Fruit fly (Drosophila melanogaster) S2 (cell line): Measurements from ENCODE around the gene HDAC11.

Experiments used
- CG8478 ChIP-seq: fragments of >200 bp; optimal IDR thresholded peaks from 2 replicates; lab custom pipeline; 2018
- CTCF ChIP-seq, 2 experiments: fragments of >200 bp; optimal IDR thresholded peaks; 2 replicates each; lab custom pipeline; 2018

The HDAC11 gene

DNA sequence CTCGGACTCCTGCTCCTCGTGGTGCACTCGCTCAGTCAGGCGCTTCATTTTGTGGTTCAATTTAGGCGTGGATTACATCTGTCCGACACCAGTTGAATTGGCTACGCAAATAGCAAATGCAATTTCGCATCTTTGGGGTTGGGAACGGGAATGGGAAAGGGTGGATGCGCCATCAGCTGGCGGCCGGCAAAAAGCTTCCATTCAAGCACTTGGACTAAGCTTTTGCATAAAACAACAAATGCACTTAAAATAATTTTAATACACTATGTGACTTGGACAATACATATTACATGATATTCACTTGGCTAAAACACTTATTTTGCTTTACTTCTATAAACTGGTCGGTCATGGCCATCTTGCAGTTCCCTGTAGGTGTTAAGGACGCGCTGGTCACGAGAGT, at the start of gene HDAC11:
Gene HDAC11, minus strand, starts transcription at position 101 of the 400 bp plus-strand sequence.
- TF ChIP-seq CG8478 (lab: Kevin White, UChicago) (no peak), CTCF (optimal IDR thresholded peaks at IDR 0.05; lab: Kevin White, UChicago) (no peak)

DNA sequence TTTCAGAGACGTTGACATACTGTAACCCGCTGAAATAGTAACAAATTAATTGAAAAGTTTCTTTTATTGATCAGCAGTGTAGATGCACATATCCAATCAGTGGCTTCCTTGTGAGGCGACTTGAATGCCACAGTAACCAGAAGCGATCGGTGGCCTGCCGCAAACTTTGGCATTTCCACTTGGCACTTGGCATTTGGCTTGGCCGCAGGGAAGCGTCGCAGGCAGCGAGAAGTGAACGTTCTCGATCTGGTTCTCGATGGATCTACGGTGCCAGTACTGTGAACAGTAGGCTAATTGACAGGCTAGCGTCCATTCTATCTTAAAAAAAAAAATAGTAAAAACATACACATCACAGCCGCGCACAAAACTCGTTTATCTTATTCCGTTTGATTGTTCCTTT, 44.8 kb upstream of the HDAC11 start, which contains the start of gene CG10845:
Gene CG10845, plus strand, starts transcription at position 301 of the 400 bp plus-strand sequence.
- TF ChIP-seq CG8478 (lab: Kevin White, UChicago) (no peak), CTCF (optimal IDR thresholded peaks at IDR 0.05; lab: Kevin White, UChicago) (no peak)

DNA sequence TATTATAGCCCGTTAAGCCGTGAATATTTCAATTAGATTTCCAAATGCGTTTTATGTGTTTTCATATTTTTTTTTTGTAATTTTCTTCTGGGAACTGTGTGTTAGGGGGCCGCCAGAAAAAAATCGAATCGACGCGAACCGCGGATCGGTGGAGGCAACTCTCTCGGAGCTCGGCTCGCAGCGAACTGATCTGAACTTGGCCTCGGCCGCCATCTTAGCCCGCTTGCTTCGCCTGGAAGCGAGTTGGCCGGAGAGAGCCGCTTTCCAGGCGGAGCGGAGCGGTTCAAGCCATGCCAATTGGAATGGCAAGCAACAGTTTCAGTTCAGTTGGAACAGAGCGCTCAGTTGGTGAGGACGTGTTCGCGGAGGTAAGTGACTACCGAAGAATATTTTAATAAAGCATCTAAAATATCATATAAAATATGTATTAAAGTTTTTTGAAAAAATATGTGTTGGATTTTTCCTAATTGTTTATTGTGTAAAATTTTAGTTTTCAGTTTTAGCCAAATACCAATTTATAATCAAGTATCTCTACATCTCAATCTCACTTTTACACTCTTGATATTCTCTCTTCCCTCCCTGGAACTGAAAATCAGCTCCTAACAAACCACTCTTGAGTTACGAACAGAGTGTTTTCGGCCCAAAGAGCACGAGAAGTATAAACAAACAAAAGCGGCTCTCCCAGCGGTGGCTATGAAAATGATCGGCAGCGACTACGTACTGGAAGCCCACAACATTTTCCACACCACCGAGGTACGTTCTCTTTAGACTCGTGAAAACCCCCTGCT, 38.6 kb upstream of the HDAC11 start, which contains the start of the genes CG31121 and CG11069:
Gene CG31121, minus strand, starts transcription at position 187 of the 788 bp plus-strand sequence.
Gene CG11069, plus strand, starts transcription at position 324 of the 788 bp plus-strand sequence.
- TF ChIP-seq CG8478 (lab: Kevin White, UChicago) (no peak), CTCF (optimal IDR thresholded peaks at IDR 0.05; lab: Kevin White, UChicago) (no peak)

DNA sequence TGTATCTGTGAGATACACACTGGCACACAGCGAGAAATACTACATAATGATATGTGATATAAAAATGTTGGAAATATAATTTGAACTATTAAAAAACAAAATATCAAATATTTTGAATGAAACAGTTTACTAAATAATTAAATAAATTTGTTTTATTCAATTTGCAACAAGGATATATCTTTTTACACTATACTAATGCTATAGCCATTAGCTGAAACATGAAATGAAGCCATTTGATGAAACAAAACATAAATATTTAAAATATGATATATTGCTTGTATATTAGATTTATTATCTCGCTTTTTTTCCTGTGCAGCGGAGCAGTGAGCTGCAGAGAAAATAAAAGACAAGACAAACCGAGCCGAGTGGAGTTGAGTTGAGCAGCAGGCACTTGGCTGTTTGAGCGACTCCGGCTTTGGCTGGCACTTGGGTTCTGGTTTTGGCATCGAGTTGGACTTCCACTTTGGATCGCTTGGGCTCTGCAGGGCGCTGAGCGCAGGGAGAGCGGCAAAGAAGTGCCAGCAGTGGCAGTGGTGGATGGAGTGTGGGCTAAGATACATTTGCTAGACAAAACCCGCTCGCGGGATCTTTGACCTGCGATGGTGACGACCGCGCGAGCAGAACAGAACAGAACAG, 37.4 kb upstream of the HDAC11 start:
- TF ChIP-seq CTCF (optimal IDR thresholded peaks at IDR 0.05; lab: Kevin White, UChicago) = no peak
- TF ChIP-seq CG8478 (lab: Kevin White, UChicago) = no peak

DNA sequence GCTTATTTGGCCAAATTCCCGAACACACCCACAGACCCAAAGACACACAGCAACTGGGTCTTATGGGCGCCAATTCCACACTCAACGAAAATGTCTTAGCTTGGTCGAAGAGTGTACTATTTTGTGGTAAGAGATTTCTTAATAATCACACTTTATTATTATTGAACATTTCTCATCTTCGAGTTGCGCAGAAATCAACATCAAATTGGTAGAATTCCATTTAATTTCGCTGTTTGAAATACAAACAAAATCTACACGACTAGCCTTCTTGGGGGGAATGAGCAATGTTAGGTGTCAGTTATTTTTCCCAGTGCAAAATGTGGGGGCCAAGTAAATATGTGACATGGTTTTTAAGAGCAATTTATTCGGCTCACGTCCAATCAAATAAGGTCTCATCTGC, 34.9 kb upstream of the HDAC11 start:
- TF ChIP-seq CG8478 (lab: Kevin White, UChicago) = no peak
- no peak for TF ChIP-seq CTCF (optimal IDR thresholded peaks at IDR 0.05; lab: Kevin White, UChicago)

DNA sequence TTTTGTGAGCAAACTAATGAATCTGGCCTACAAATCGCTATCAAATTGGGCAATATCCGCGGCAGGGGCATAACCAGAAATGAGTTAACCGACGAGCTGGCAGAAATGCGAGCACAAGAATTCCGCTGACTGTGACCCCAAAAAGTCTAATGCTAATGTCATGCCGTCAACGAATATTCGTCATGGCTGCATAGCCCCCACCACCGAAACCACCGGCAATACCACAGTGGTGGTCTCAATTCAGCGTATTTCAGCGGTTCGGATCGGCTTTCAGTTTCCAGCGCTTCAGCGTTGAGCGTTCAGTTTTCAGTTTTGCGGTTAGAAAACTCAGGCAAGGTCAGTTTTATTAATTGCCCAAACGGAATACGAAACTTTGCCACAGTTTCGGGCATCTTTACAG, 34.2 kb upstream of the HDAC11 start:
- TF ChIP-seq CTCF (optimal IDR thresholded peaks at IDR 0.05; lab: Kevin White, UChicago) (no peak), CG8478 (lab: Kevin White, UChicago) (no peak)

DNA sequence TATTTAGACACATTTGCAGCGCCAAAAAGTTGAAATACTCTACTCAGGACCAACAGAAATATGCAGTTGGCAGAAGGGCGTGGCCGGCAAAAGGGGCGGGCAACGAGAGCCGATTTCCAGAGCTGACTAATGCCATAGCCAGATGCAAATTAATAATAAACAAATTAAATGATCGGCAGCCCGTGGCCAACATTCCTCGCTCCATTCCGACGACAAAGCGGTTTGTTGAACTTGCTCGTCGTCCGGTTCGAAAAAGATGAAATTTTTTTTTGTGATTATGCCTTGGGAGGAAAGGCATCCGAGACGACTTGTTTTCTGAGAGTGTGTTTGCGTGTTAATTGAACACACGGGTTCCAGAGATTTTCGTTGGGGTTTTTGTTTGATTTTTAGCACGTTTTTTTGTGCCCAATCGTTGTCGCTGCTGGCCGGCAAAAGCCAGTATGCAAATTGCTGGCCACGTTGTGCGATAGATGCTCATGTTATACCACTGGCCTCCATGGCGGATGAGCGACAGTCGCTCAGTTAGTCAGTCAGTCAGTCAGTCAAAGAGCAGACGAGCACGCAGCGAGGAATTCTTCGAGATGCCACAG, 33.4 kb upstream of the HDAC11 start:
- no peak for TF ChIP-seq CG8478 (lab: Kevin White, UChicago)
- TF ChIP-seq CTCF (optimal IDR thresholded peaks at IDR 0.05; lab: Kevin White, UChicago) = no peak

DNA sequence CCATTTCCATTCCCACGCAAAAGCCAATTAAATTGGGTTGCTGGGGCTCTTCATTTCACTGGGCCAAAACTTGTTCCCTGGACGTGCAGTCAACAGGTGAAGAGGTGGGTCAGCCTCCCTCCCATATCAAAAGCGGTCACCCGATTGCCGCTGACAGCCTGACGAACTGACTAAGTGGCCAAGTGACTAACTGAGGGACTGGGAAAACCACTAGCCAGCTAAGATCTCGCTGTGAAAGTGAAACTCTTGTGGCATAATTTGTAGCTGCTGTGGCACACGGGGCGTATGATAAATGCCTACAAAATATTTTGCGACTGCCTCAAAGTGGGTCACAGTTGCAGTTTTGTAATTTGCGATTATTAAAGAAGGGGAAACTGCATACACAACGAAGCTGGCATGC, 32.4 kb upstream of the HDAC11 start:
- no peak for TF ChIP-seq CTCF (optimal IDR thresholded peaks at IDR 0.05; lab: Kevin White, UChicago)
- no peak for TF ChIP-seq CG8478 (lab: Kevin White, UChicago)

DNA sequence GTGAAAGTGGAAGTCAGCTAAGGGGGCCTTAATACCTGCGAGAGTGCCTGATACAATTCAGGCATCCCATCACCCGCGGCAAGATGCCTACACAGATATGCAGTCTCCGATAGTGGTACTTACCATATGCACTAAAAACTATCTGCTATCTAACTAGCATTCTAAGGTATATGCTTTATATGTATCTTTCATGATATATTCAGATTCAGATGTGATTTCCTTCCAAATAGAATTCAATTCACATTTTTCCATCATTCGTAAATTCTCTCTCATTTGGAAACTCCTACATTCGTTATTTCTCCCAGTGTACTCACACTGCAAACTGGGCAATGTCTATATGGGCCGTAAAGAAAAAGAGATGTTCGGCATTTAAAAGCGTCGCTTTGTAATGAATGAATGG, 30.4 kb upstream of the HDAC11 start:
- TF ChIP-seq CG8478 (lab: Kevin White, UChicago) = no peak
- TF ChIP-seq CTCF (optimal IDR thresholded peaks at IDR 0.05; lab: Kevin White, UChicago) = no peak

DNA sequence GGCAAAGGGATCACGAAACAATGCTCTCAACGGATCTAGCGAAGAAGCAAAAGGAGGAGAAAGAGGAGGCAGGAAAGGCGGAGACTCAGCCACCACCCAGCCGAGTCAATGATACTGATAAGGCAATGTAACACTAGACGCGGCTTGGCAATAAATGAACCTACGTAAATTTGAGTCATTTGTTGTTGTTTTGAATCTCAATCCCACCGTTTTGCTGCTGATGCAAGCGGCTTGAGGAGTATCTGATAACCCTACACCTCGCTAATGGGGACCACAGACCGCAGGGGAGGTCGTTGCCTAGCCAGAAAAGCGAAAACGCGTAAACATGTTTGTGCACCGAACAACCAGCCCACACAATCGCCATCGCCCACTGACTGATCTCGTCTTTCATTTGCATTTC, 22.6 kb upstream of the HDAC11 start:
- TF ChIP-seq CTCF (optimal IDR thresholded peaks at IDR 0.05; lab: Kevin White, UChicago) (no peak), CG8478 (lab: Kevin White, UChicago) (no peak)

DNA sequence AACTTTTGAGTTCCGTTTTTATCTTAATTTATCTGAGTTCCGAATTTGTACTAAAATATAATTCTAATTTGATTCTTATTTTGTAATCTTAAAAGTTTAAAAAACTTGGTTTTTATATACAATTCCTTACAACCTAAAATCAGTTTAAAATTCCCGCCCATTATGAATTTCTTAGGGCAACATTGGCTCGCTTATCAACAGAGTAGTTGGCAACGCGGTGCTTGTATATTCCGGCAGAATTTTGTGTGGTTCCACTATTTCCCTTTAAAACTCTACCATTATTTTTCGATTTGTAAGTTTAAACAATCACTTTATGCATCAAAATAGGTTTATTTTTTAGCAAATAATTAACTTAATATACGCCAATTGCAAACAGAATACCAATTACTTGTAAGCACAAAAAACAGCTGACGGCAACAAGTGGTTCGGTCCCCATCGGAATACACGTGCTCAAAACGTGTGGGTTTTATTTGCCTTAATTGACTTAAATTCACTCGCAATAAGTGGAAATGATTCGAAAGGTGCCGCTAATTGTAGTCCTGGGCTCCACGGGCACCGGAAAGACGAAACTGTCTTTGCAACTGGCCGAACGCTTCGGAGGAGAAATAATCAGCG, 20.9 kb upstream of the HDAC11 start, which contains the start of the genes CG11089 and CG31381:
Gene CG11089, plus strand, starts transcription at position 203 of the 615 bp plus-strand sequence.
Gene CG31381, plus strand, starts transcription at position 203 of the 615 bp plus-strand sequence.
- TF ChIP-seq CG8478 (lab: Kevin White, UChicago) (no peak), CTCF (optimal IDR thresholded peaks at IDR 0.05; lab: Kevin White, UChicago) (no peak)

DNA sequence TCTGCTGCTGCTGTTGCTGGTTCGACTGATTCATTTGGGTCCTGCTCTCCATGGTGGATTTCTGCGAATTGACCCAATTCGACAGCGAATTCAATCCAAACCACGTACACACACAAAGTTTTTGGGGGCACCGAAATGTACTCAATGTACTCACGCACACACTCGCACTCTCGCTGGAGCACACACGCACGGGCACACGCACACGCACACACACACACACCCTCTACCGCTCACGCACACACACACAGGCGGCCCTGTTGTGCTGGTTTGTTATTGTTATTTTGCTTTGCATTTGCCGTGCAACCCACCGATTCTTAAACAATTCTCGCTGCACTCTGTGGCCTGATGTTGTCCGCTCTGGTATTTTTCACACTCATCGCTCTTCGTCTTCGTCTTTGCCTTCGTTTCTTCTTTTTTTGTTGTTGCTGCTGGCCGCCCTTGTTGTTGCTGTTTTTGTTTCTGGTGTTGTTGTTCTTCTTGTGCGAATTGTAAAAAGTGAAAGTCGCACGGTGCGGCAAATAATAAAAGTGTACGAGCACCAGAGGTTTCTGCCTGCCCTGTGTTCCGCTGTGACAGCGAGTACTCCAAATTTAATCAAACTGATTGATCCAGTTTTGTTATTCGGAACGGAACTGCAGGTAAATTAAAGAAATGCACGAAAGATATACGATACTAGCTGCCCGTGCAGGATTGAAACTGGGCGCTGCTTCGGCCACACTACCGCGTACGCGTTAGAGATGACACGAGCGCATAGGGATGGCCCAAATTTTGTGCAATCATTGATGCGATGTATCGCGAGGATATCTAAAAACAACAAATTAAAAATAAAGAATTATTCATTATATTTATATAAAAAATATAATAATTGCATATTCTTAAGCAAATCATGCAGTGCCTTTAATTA, 20.1 kb upstream of the HDAC11 start, which contains the start of gene CG3744:
Gene CG3744, minus strand, starts transcription at position 716 of the 904 bp plus-strand sequence.
- TF ChIP-seq CTCF (optimal IDR thresholded peaks at IDR 0.05; lab: Kevin White, UChicago) (no peak), CG8478 (lab: Kevin White, UChicago) (no peak)

DNA sequence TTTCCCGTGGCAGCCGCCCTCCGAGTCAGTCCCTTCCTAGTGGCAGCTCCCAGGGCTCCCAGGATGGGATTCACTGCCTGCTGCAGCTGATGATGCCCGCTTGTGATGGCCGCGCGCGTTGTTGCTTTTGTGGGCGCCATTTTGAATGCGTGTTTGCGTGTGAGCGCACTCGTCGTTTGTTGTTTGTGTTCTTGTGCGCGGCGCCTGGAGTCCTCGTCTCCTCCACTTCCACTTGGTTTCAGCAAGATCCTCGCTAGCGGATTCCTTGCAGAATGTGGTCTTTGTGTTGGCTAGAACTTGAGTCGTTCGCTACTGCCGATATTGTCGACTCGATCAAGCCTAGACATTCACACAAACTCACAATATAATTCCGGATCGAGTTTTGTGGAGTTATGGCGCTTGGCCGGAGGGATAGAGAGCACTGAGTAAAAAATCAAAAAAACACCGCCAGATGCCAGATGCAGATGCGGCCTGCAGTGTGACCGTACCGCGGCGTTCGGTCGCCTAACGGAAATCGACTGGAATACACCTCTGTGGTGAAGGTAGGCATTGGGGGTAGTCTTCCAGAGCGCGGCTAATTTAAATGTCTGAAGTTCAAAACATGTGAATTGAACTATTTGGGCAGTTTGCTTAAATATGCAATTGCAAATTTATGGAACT, 14.5 kb upstream of the HDAC11 start, which contains the start of gene CycB3:
Gene CycB3, minus strand, starts transcription at position 428 of the 660 bp plus-strand sequence.
- TF ChIP-seq CTCF (optimal IDR thresholded peaks at IDR 0.05; lab: Kevin White, UChicago) (peak in 1 of 2 experiments; percentile 24), CG8478 (lab: Kevin White, UChicago) (no peak)
